Worm (Caenorhabditis elegans) whole organism, mixed stage, embryonic: Measurements from ENCODE around the gene fbxb-98.

ENCODE experiments used
- blmp-1 ChIP-seq: fragments of 150-350 bp; optimal IDR thresholded peaks from 2 replicates; lab custom pipeline; 2014; ENCODE audit warnings: missing biosample characterization, missing genetic modification characterization
- ceh-43 ChIP-seq: fragments of 200-800 bp; sonication (Bioruptor generic); optimal IDR thresholded peaks from 2 replicates; lab custom pipeline; 2018; ENCODE audit warnings: mild to moderate bottlenecking, missing genetic modification characterization, moderate library complexity, missing compliant biosample characterization
- lin-13 ChIP-seq: fragments of 150-350 bp; optimal IDR thresholded peaks from 2 replicates; lab custom pipeline; 2014; ENCODE audit warnings: missing biosample characterization, missing genetic modification characterization
- lsy-2 ChIP-seq: fragments of 150-350 bp; optimal IDR thresholded peaks from 2 replicates; lab custom pipeline; 2014; ENCODE audit warnings: missing biosample characterization, missing genetic modification characterization
- mab-5 ChIP-seq: fragments of 150-350 bp; optimal IDR thresholded peaks from 2 replicates; lab custom pipeline; 2014; ENCODE audit warnings: missing biosample characterization, missing genetic modification characterization
- nhr-237 ChIP-seq: fragments of 150-350 bp; optimal IDR thresholded peaks from 2 replicates; lab custom pipeline; 2014; ENCODE audit warnings: missing biosample characterization, missing genetic modification characterization
- nhr-28 ChIP-seq: fragments of 150-350 bp; optimal IDR thresholded peaks from 2 replicates; lab custom pipeline; 2014; ENCODE audit warnings: missing biosample characterization, missing genetic modification characterization
- nhr-76 ChIP-seq: sonication (generic microtip); optimal IDR thresholded peaks from 2 replicates; lab custom pipeline; 2017; ENCODE audit warnings: missing biosample characterization, missing genetic modification characterization
- pha-4 ChIP-seq: fragments of 150-350 bp; optimal IDR thresholded peaks from 2 replicates; lab custom pipeline; 2018; ENCODE audit warnings: missing biosample characterization, missing genetic modification reagents, missing genetic modification characterization
- snpc-4 ChIP-seq: fragments of 150-350 bp; optimal IDR thresholded peaks from 2 replicates; lab custom pipeline; 2014; ENCODE audit warnings: missing biosample characterization, missing genetic modification characterization
- unc-39 ChIP-seq: fragments of 150-350 bp; optimal IDR thresholded peaks from 2 replicates; lab custom pipeline; 2014; ENCODE audit warnings: missing biosample characterization, missing genetic modification characterization
- unc-62 ChIP-seq: fragments of 150-350 bp; optimal IDR thresholded peaks from 2 replicates; lab custom pipeline; 2014; ENCODE audit warnings: missing biosample characterization, missing genetic modification reagents, missing genetic modification characterization
- ztf-11 ChIP-seq: fragments of 150-350 bp; optimal IDR thresholded peaks from 2 replicates; lab custom pipeline; 2014; ENCODE audit warnings: missing biosample characterization, missing genetic modification characterization

DNA sequence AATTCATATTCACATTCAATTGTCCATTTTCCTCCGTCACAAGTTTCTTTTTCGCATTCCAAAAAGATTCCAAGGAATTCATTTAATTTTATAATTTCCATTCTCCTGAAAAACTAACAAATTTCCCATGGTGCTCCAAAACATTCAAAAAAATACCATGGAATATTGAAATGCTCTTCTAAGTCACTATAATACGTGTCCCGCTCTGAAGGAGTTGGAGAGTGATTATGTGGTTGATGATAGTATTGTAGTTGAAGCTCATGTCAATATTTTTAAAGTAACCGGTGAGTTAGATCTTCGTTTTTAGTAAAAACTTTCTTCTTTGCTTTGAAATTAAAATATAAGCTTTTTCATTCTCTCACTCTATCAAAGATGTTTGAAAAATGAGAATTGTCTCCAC lies 28.2 kb downstream of the fbxb-98 start, which contains the start of gene math-9:
- TF ChIP-seq nhr-237 (tag; lab: Kevin White, UChicago) = no peak
- TF ChIP-seq lin-13 = no peak
- TF ChIP-seq ceh-43 (GFP tag; lab: Kevin White, UChicago) = no peak
- TF ChIP-seq unc-62 (GFP tag; lab: Kevin White, UChicago) = no peak
- no peak for TF ChIP-seq snpc-4
- TF ChIP-seq lsy-2 (tag; lab: Kevin White, UChicago) = no peak
- no peak for TF ChIP-seq nhr-76 (tag; lab: Kevin White, UChicago)
- TF ChIP-seq ztf-11 (tag; lab: Kevin White, UChicago) = no peak
- TF ChIP-seq blmp-1 (tag; lab: Kevin White, UChicago) = no peak
- TF ChIP-seq mab-5 (tag; lab: Kevin White, UChicago) = no peak
- TF ChIP-seq nhr-28 = no peak
- TF ChIP-seq pha-4 (tag; lab: Kevin White, UChicago) = no peak
- no peak for TF ChIP-seq unc-39
